Worm (Caenorhabditis elegans): Measurements from ENCODE around the gene F16H6.7.
"Not testable (repeated sequence)": the region's sequence is repeated elsewhere in the genome, so short reads cannot be mapped to it uniquely, and the experiment has no call there.

DNA sequence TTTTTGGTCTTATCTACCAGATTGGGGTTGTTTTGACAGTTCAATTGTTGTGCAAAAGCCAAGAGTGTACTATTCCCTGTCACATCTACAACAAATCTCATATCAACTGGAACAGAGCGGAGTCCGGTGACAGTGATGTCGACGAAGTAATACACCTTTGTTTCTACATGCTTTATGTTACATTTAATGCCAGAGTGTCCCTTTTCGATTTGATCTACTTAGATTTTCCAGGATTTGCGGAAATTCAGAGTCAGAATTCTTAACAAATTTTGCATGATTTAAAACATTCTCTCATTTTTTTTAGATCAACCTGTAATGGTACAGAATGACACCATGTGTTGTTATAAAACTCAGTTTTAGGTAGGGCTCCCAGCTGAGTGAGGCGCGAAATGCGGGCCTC, 7.2 kb upstream of the F16H6.7 start, which contains the start of gene F16H6.8:
- not testable (repeated sequence) for TF ChIP-seq pqm-1 (tag; optimal IDR thresholded peaks at IDR 0.05); elt-2 (tag; optimal IDR thresholded peaks at IDR 0.05); ceh-14 (tag; optimal IDR thresholded peaks at IDR 0.05); nhr-11 (tag; optimal IDR thresholded peaks at IDR 0.05); F13H6.1 (tag; optimal IDR thresholded peaks at IDR 0.05); ama-1 (optimal IDR thresholded peaks at IDR 0.05); nfya-1 (tag; optimal IDR thresholded peaks at IDR 0.05); pag-3 (tag; optimal IDR thresholded peaks at IDR 0.05; ENCODE audit: borderline replicate concordance)

All from whole organism, late embryonic.